Fruit fly (Drosophila melanogaster): Measurements from ENCODE around the gene PhKgamma.

- TF ChIP-seq CG15710 (tag; optimal IDR thresholded peaks at IDR 0.05) (no peak), Pif1A (GFP tag; optimal IDR thresholded peaks at IDR 0.05) (no peak), Pif1B (GFP tag; optimal IDR thresholded peaks at IDR 0.05) (no peak), CG34367 (tag; optimal IDR thresholded peaks at IDR 0.05) (no peak), CG17806 (tag; optimal IDR thresholded peaks at IDR 0.05) (no peak), CG8301 (tag; optimal IDR thresholded peaks at IDR 0.05) (no peak), EcR (GFP tag; optimal IDR thresholded peaks at IDR 0.05) (no peak), CG9948 (tag; optimal IDR thresholded peaks at IDR 0.05) (no peak), fd96Ca (GFP tag; IDR thresholded peaks at IDR 0.05) (no peak), CG4496 (GFP tag; IDR thresholded peaks at IDR 0.05) (no peak), CG13204 (GFP tag; optimal IDR thresholded peaks at IDR 0.05) (no peak), CG32121 (GFP tag; IDR thresholded peaks at IDR 0.05) (no peak)
These were observed 37.7 kb downstream of the PhKgamma start, which contains the start of gene inaF-B for dm6 chrX:11732670-11733069.
